Worm (Caenorhabditis elegans): ENCODE results near the gene ZK1098.2.

The ZK1098.2 gene

DNA sequence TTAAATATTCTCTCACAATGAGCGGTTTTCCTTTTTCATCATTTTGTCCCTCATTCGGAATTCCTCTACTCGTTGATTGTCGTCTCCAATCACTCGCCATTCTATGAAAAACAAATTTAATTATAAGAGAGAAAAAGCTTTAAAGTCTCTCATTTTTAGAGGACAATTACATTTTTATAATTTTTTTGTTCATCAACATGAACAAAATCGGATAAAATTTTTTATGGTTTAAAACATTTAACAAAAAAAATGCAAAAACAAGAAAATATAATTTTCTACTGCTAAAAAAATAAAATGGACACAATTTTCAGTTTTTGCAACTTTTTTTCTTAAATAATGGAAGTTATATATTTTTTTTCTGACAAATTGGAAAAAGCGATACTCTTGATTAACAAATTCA, 12.8 kb upstream of the ZK1098.2 start, which contains the start of gene F55H2.7:
F55H2.7 (minus strand) TSS at position 101 of the 400 bp plus-strand sequence.
- TF ChIP-seq ceh-13 (GFP tag; optimal IDR thresholded peaks at IDR 0.05) (no peak), F13C5.2 (tag; optimal IDR thresholded peaks at IDR 0.05) (no peak), ama-1 (optimal IDR thresholded peaks at IDR 0.05) (no peak), ceh-36 (tag; optimal IDR thresholded peaks at IDR 0.05) (no peak), tra-4 (tag; optimal IDR thresholded peaks at IDR 0.05) (no peak), pes-1 (GFP tag; IDR thresholded peaks at IDR 0.05) (no peak), flt-1 (GFP tag; IDR thresholded peaks at IDR 0.05) (no peak), ets-7 (tag; optimal IDR thresholded peaks at IDR 0.05) (no peak), hnd-1 (tag; optimal IDR thresholded peaks at IDR 0.05) (no peak)

DNA sequence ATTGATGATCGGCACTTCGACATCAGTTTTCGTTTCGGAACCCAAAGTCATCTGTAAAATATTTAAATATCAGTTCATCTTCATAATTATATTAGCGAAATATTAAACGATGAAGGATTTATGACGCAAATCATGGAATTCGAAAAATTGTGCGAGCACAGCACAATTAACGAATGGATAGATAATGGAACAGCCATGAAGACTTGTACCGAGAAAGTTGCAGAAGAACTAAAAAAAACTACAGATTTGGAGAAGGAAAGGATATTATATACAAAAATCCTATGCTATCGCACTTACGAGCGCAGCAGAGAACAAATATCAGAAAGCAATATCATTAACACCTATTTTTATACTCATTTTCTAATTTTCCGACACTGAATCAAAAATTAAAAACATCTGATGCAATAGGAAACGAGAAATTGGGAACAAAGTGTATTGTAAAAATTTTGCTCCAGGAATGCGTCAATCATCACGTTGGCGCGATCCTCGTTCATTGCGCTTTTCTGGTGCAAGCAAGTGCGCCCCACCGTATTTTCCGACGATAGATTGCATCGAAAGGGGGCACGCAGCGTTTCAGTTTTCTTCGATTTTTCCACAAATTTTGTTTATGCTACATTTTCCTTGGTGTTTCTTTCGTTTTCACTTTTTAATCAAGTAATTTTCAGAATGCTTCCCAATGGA, 7.4 kb upstream of the ZK1098.2 start, which contains the start of the genes clu-1 and prp-40:
clu-1 (minus strand) TSS at position 51 of the 681 bp plus-strand sequence.
prp-40 (plus strand) TSS at position 666 of the 681 bp plus-strand sequence.
- TF ChIP-seq hmbx-1 (tag; optimal IDR thresholded peaks at IDR 0.05) = no peak
- 0 out of 2 replicates have a peak, but pooled peaks have one; percentile 13 for TF ChIP-seq tbx-37 (GFP tag; conservative IDR thresholded peaks at IDR 0.05)
- TF ChIP-seq ama-1 (optimal IDR thresholded peaks at IDR 0.05) = no peak
- no peak for TF ChIP-seq ets-7 (tag; optimal IDR thresholded peaks at IDR 0.05)
- TF ChIP-seq F13C5.2 (tag; optimal IDR thresholded peaks at IDR 0.05) = peak; percentile 36
- TF ChIP-seq pes-1 (GFP tag; IDR thresholded peaks at IDR 0.05) = no peak
- TF ChIP-seq B0310.2 (tag; optimal IDR thresholded peaks at IDR 0.05) = no peak
- no peak for TF ChIP-seq ceh-13 (GFP tag; optimal IDR thresholded peaks at IDR 0.05)
- TF ChIP-seq ceh-36 (tag; optimal IDR thresholded peaks at IDR 0.05) = no peak
- peak; percentile 37 for TF ChIP-seq hmg-4 (GFP tag; optimal IDR thresholded peaks at IDR 0.05)
- no peak for TF ChIP-seq flt-1 (GFP tag; IDR thresholded peaks at IDR 0.05)
- no peak for TF ChIP-seq tbx-11 (GFP tag; IDR thresholded peaks at IDR 0.05)
- TF ChIP-seq hnd-1 (tag; optimal IDR thresholded peaks at IDR 0.05) = no peak
- TF ChIP-seq sea-1 (GFP tag; conservative IDR thresholded peaks at IDR 0.05) = no peak
- TF ChIP-seq tra-4 (tag; optimal IDR thresholded peaks at IDR 0.05) = no peak
- TF ChIP-seq aly-1 (tag; optimal IDR thresholded peaks at IDR 0.05) = no peak
- TF ChIP-seq scrt-1 (GFP tag; IDR thresholded peaks at IDR 0.05) = no peak

DNA sequence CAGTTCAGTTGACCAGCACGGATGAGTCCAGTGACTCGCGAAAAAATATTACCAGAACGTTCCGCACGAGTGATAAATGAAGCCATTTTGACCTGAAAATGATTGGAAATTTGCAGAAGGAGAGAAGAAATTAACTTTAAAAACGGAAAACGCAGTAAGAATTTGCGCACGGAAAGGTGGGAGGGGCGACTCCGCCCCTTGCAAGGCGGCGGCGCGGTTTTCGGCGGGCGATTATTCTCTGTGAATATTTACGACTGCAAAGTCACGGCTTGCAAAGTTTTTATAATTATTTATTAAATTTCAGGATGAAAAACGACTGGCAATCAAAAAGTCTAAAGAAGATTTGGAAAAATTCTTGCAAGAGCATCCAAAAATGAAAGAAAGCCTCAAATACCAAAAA, 5.4 kb upstream of the ZK1098.2 start, which contains the start of gene mrps-23:
mrps-23 (minus strand) TSS at position 92 of the 400 bp plus-strand sequence.
- TF ChIP-seq hmg-4 (GFP tag; optimal IDR thresholded peaks at IDR 0.05) (peak; percentile 7), pes-1 (GFP tag; IDR thresholded peaks at IDR 0.05) (no peak)

DNA sequence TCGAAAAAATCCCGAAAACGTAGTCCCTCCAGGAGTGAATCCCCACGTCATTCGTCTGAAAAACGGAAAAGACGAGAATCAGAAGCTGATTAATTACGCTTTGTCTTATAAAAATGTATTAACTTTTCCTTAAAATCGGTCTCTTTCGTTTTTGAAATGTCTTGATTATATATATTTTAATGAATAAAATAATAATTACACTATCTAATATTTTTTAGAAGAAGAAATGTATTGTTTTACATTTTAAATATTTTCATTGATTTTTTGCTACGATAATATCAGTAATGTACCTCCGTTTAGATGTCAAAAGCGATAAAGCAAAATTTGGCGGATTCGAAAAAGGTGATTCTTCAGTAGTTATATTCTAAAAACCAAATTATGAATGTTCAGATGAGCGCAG, 3.7 kb upstream of the ZK1098.2 start, which contains the start of gene trpp-3:
trpp-3 (plus strand) TSS at position 301 of the 400 bp plus-strand sequence.
- TF ChIP-seq pes-1 (GFP tag; IDR thresholded peaks at IDR 0.05) (no peak), ceh-36 (tag; optimal IDR thresholded peaks at IDR 0.05) (no peak), F13C5.2 (tag; optimal IDR thresholded peaks at IDR 0.05) (no peak), ama-1 (optimal IDR thresholded peaks at IDR 0.05) (no peak), tbx-37 (GFP tag; conservative IDR thresholded peaks at IDR 0.05) (no peak), hmbx-1 (tag; optimal IDR thresholded peaks at IDR 0.05) (no peak), hnd-1 (tag; optimal IDR thresholded peaks at IDR 0.05) (no peak), tbx-11 (GFP tag; IDR thresholded peaks at IDR 0.05) (no peak), scrt-1 (GFP tag; IDR thresholded peaks at IDR 0.05) (no peak), flt-1 (GFP tag; IDR thresholded peaks at IDR 0.05) (no peak), sea-1 (GFP tag; conservative IDR thresholded peaks at IDR 0.05) (no peak), ceh-13 (GFP tag; optimal IDR thresholded peaks at IDR 0.05) (no peak), ets-7 (tag; optimal IDR thresholded peaks at IDR 0.05) (no peak), hmg-4 (GFP tag; optimal IDR thresholded peaks at IDR 0.05) (no peak)

DNA sequence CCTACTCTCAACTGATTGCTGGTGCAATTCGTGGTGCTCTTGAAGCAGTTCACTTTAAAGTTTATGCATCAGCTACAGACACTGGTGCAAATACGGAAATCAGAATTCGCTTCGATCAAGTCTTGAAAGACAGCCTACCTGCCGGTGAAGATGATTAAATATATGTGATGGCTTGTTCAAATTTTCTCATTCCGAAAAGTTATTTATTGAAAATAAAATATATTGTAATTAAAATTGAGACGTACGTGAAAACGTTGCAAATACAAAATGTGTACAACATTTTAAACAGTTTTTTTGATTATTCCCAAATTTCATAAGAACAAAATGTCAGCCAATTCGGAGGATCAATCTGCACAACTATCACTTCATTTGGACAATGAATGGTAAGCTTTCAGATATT, 2.1 kb upstream of the ZK1098.2 start, which contains the start of gene ZK1098.6:
ZK1098.6 (plus strand) TSS at position 301 of the 400 bp plus-strand sequence.
- no peak for TF ChIP-seq aly-1 (tag; optimal IDR thresholded peaks at IDR 0.05)
- no peak for TF ChIP-seq hmbx-1 (tag; optimal IDR thresholded peaks at IDR 0.05)

DNA sequence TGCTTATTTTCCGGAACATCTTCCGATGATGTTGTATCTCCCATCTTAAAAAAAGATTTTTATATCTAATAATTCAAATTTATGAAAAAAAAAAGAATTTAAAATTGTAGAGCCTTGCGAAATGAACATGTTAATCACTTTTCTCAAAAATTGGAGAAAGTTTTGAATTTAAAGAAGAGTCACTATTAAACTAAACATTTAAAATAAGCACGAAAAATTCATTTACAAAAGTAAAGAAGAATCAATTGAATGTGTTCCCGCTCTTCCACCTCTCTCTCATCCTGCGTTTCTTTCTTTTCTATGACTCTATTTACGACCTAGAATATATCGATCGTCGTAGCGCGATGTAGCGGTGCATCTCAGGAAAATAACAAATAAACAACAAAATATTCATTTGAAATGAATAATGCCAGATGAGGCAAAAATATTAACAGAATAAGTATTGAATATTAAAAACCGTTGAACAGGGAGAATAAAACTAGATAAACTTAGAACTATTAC, 9.7 kb downstream of the ZK1098.2 start, which contains the start of gene ZK1098.3:
ZK1098.3 (minus strand) TSS at position 51 of the 501 bp plus-strand sequence.
- TF ChIP-seq tbx-37 (GFP tag; conservative IDR thresholded peaks at IDR 0.05) = no peak
- no peak for TF ChIP-seq hmg-4 (GFP tag; optimal IDR thresholded peaks at IDR 0.05)
- TF ChIP-seq F13C5.2 (tag; optimal IDR thresholded peaks at IDR 0.05) = no peak
- TF ChIP-seq B0310.2 (tag; optimal IDR thresholded peaks at IDR 0.05) = no peak
- no peak for TF ChIP-seq sea-1 (GFP tag; conservative IDR thresholded peaks at IDR 0.05)
- no peak for TF ChIP-seq ceh-13 (GFP tag; optimal IDR thresholded peaks at IDR 0.05)
- TF ChIP-seq scrt-1 (GFP tag; IDR thresholded peaks at IDR 0.05) = no peak
- no peak for TF ChIP-seq ets-7 (tag; optimal IDR thresholded peaks at IDR 0.05)
- TF ChIP-seq pes-1 (GFP tag; IDR thresholded peaks at IDR 0.05) = no peak
- TF ChIP-seq ceh-36 (tag; optimal IDR thresholded peaks at IDR 0.05) = no peak

DNA sequence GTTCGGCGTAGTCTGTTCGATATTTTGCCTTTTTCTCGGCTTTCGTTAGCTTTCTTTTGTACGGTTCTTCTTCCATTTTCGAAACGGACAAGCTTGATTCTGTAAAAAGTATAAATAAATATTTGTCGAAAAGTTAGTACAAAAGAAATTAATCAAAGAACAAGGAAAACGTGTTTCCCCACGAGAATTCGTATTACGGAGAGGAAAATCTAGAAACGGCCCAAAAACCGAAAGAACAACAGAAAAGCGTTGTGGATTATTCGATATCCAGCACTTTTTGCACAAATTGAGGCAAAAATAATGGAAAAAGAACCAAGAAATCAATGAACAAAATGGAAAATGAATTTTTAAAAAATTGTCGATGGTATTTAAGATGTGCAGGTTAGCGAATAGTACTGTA, 13.3 kb downstream of the ZK1098.2 start, which contains the start of gene mut-7:
mut-7 (minus strand) TSS at position 101 of the 400 bp plus-strand sequence.
- no peak for TF ChIP-seq tbx-37 (GFP tag; conservative IDR thresholded peaks at IDR 0.05)
- TF ChIP-seq aly-1 (tag; optimal IDR thresholded peaks at IDR 0.05) = no peak
- TF ChIP-seq ama-1 (optimal IDR thresholded peaks at IDR 0.05) = no peak
- TF ChIP-seq sea-1 (GFP tag; conservative IDR thresholded peaks at IDR 0.05) = no peak
- TF ChIP-seq ets-7 (tag; optimal IDR thresholded peaks at IDR 0.05) = no peak
- no peak for TF ChIP-seq F13C5.2 (tag; optimal IDR thresholded peaks at IDR 0.05)
- TF ChIP-seq hmbx-1 (tag; optimal IDR thresholded peaks at IDR 0.05) = no peak
- no peak for TF ChIP-seq ceh-36 (tag; optimal IDR thresholded peaks at IDR 0.05)
- no peak for TF ChIP-seq tbx-11 (GFP tag; IDR thresholded peaks at IDR 0.05)
- TF ChIP-seq scrt-1 (GFP tag; IDR thresholded peaks at IDR 0.05) = no peak
- no peak for TF ChIP-seq hmg-4 (GFP tag; optimal IDR thresholded peaks at IDR 0.05)
- TF ChIP-seq pes-1 (GFP tag; IDR thresholded peaks at IDR 0.05) = no peak
- TF ChIP-seq flt-1 (GFP tag; IDR thresholded peaks at IDR 0.05) = no peak
- TF ChIP-seq B0310.2 (tag; optimal IDR thresholded peaks at IDR 0.05) = no peak
- TF ChIP-seq tra-4 (tag; optimal IDR thresholded peaks at IDR 0.05) = no peak
- no peak for TF ChIP-seq hnd-1 (tag; optimal IDR thresholded peaks at IDR 0.05)

Measured in whole organism, early embryonic.